Worm (Caenorhabditis elegans) whole organism, L1 larva: ENCODE results near the gene Y97E10AR.8.

Source experiments
- C04F5.9 ChIP-seq: sonication (generic microtip); optimal IDR thresholded peaks from 2 replicates; lab custom pipeline; 2016; ENCODE audit warnings: missing genetic modification characterization, missing compliant biosample characterization
- C16A3.4 ChIP-seq: fragments of 150-350 bp; optimal IDR thresholded peaks from 2 replicates; lab custom pipeline; 2014; ENCODE audit warnings: missing biosample characterization, missing genetic modification characterization
- C34B4.2 ChIP-seq: sonication (generic microtip); optimal IDR thresholded peaks from 2 replicates; lab custom pipeline; 2017; ENCODE audit warnings: mild to moderate bottlenecking, missing genetic modification characterization, missing compliant biosample characterization
- Y116A8C.19 ChIP-seq: sonication (generic microtip); optimal IDR thresholded peaks from 2 replicates; lab custom pipeline; 2016; ENCODE audit warnings: missing compliant biosample characterization, missing genetic modification characterization, borderline replicate concordance
- aha-1 ChIP-seq: fragments of 150-350 bp; optimal IDR thresholded peaks from 2 replicates; lab custom pipeline; 2014; ENCODE audit warnings: missing biosample characterization, missing genetic modification characterization
- ama-1 ChIP-seq: fragments of 150-350 bp; optimal IDR thresholded peaks from 2 replicates; lab custom pipeline; 2014
- ceh-63 ChIP-seq: fragments of 200-800 bp; sonication (Bioruptor generic); optimal IDR thresholded peaks from 2 replicates; lab custom pipeline; 2018; ENCODE audit warnings: mild to moderate bottlenecking, missing genetic modification characterization, missing compliant biosample characterization
- ceh-82 ChIP-seq, 3 experiments: fragments of 150-350 bp in 1 of 3; sonication (generic microtip) in 2 of 3; optimal IDR thresholded peaks; 2 replicates each; lab custom pipeline; 2014 to 2017; ENCODE audit warnings: missing biosample characterization in 3 of 3, missing genetic modification characterization in 3 of 3
- ceh-88 ChIP-seq: fragments of 200-800 bp; sonication (Bioruptor generic); IDR thresholded peaks from 2 replicates; pipeline ENCODE4 v1.3.6; 2022; ENCODE audit warnings: missing genetic modification characterization, missing compliant biosample characterization
- ceh-90 ChIP-seq: sonication (generic microtip); optimal IDR thresholded peaks from 2 replicates; lab custom pipeline; 2016; ENCODE audit warnings: missing genetic modification characterization, missing compliant biosample characterization
- ces-1 ChIP-seq: fragments of 150-350 bp; optimal IDR thresholded peaks from 2 replicates; lab custom pipeline; 2014; ENCODE audit warnings: missing biosample characterization, missing genetic modification reagents, missing genetic modification characterization
- dpl-1 ChIP-seq, 3 experiments: fragments of 150-350 bp in 2 of 3; sonication (generic microtip) in 1 of 3; optimal IDR thresholded peaks; 2 replicates each; lab custom pipeline; 2014 to 2017; ENCODE audit warnings: missing biosample characterization in 3 of 3, missing genetic modification characterization in 3 of 3, missing genetic modification reagents in 3 of 3
- efl-1 ChIP-seq, 4 experiments: fragments of 150-350 bp; optimal IDR thresholded peaks in 3 of 4; peaks in 1 of 4; 1 replicate in 1 of 4; 2 replicates in 3 of 4; lab custom pipeline; 2014; ENCODE audit warnings: missing biosample characterization in 2 of 4, missing genetic modification characterization in 2 of 4, missing genetic modification reagents in 2 of 4
- egl-13 ChIP-seq: sonication (generic microtip); optimal IDR thresholded peaks from 2 replicates; lab custom pipeline; 2016; ENCODE audit warnings: missing genotype, missing genetic modification reagents, missing genetic modification characterization, missing compliant biosample characterization
- egl-27 ChIP-seq, 2 experiments: fragments of 150-350 bp in 1 of 2; sonication (generic microtip); optimal IDR thresholded peaks; 3 replicates each; lab custom pipeline; 2017 to 2018; ENCODE audit warnings: missing biosample characterization in 2 of 2, missing genetic modification characterization in 2 of 2, missing genetic modification reagents in 2 of 2
- elt-3 ChIP-seq, 6 experiments: fragments of 150-350 bp in 1 of 6; sonication (generic microtip); optimal IDR thresholded peaks; 2 replicates each; lab custom pipeline; 2017 to 2018; ENCODE audit warnings: missing biosample characterization in 6 of 6, missing genetic modification characterization in 6 of 6, inconsistent platforms in 1 of 6
- fkh-8 ChIP-seq: sonication (generic microtip); optimal IDR thresholded peaks from 2 replicates; lab custom pipeline; 2016; ENCODE audit warnings: mild to moderate bottlenecking, missing genetic modification characterization, missing compliant biosample characterization
- hlh-4 ChIP-seq: sonication (generic microtip); optimal IDR thresholded peaks from 2 replicates; lab custom pipeline; 2016; ENCODE audit warnings: mild to moderate bottlenecking, missing genetic modification characterization, missing compliant biosample characterization
- lin-13 ChIP-seq: fragments of 150-350 bp; optimal IDR thresholded peaks from 2 replicates; lab custom pipeline; 2014; ENCODE audit warnings: missing biosample characterization, missing genetic modification reagents, missing genetic modification characterization
- lin-14 ChIP-seq: fragments of 200-800 bp; sonication (Bioruptor generic); optimal IDR thresholded peaks from 2 replicates; lab custom pipeline; 2018; ENCODE audit warnings: mild to moderate bottlenecking, missing genetic modification characterization, moderate library complexity, missing compliant biosample characterization
- lin-15B ChIP-seq: fragments of 150-350 bp; sonication (generic microtip); optimal IDR thresholded peaks from 3 replicates; lab custom pipeline; 2014; ENCODE audit warnings: missing biosample characterization, missing genetic modification characterization
- lin-35 ChIP-seq, 2 experiments: fragments of 150-350 bp; optimal IDR thresholded peaks; 2 replicates each; lab custom pipeline; 2014; ENCODE audit warnings: missing biosample characterization in 2 of 2, missing genetic modification characterization in 2 of 2, missing genetic modification reagents in 2 of 2
- lir-3 ChIP-seq: sonication (generic microtip); optimal IDR thresholded peaks from 2 replicates; lab custom pipeline; 2016; ENCODE audit warnings: mild to moderate bottlenecking, missing genetic modification characterization, moderate library complexity, missing compliant biosample characterization; ENCODE audit not compliant: poor library complexity
- lsy-2 ChIP-seq, 2 experiments: fragments of 150-350 bp; optimal IDR thresholded peaks; 2 replicates each; lab custom pipeline; 2014; ENCODE audit warnings: missing biosample characterization in 2 of 2, missing genetic modification characterization in 2 of 2
- mab-9 ChIP-seq: fragments of 200-800 bp; sonication (Bioruptor generic); IDR thresholded peaks from 2 replicates; pipeline ENCODE4 v1.3.6; 2022; ENCODE audit warnings: missing genetic modification reagents, missing genetic modification characterization, missing compliant biosample characterization
- mdl-1 ChIP-seq, 2 experiments: fragments of 150-350 bp; optimal IDR thresholded peaks; 2 replicates each; lab custom pipeline; 2014 to 2017; ENCODE audit warnings: missing biosample characterization in 2 of 2, missing genetic modification characterization in 2 of 2, inconsistent platforms in 1 of 2
- mep-1 ChIP-seq: fragments of 150-350 bp; optimal IDR thresholded peaks from 2 replicates; lab custom pipeline; 2014; ENCODE audit warnings: missing biosample characterization, missing genetic modification characterization
- nhr-19 ChIP-seq: fragments of 200-800 bp; sonication (Bioruptor generic); conservative IDR thresholded peaks from 2 replicates; pipeline ENCODE4 v1.3.6; 2022; ENCODE audit warnings: missing genetic modification characterization, missing compliant biosample characterization
- nhr-20 ChIP-seq: sonication (generic microtip); optimal IDR thresholded peaks from 2 replicates; lab custom pipeline; 2016; ENCODE audit warnings: mild to moderate bottlenecking, missing genetic modification characterization, missing compliant biosample characterization
- nhr-28 ChIP-seq: fragments of 150-350 bp; optimal IDR thresholded peaks from 2 replicates; lab custom pipeline; 2014; ENCODE audit warnings: missing biosample characterization, missing genetic modification characterization
- nhr-71 ChIP-seq: sonication (generic microtip); optimal IDR thresholded peaks from 2 replicates; lab custom pipeline; 2016; ENCODE audit warnings: mild to moderate bottlenecking, missing genetic modification characterization, moderate library complexity, missing compliant biosample characterization
- nhr-76 ChIP-seq: sonication (generic microtip); optimal IDR thresholded peaks from 2 replicates; lab custom pipeline; 2017; ENCODE audit warnings: missing biosample characterization, missing genetic modification characterization
- nhr-77 ChIP-seq: fragments of 150-350 bp; optimal IDR thresholded peaks from 2 replicates; lab custom pipeline; 2014; ENCODE audit warnings: missing biosample characterization, missing genetic modification characterization
- nhr-85 ChIP-seq: sonication (generic microtip); peaks from one replicate; lab custom pipeline; 2016; ENCODE audit warnings: missing genetic modification characterization, inconsistent platforms, missing compliant biosample characterization
- nhr-90 ChIP-seq: sonication (generic microtip); optimal IDR thresholded peaks from 2 replicates; lab custom pipeline; 2016; ENCODE audit warnings: mild to moderate bottlenecking, missing genetic modification characterization, missing compliant biosample characterization; ENCODE audit not compliant: poor library complexity
- pag-3 ChIP-seq: sonication (generic microtip); optimal IDR thresholded peaks from 2 replicates; lab custom pipeline; 2017; ENCODE audit warnings: missing genetic modification characterization, mild to moderate bottlenecking, missing compliant biosample characterization, antibody characterized with exemption, borderline replicate concordance; ENCODE audit not compliant: insufficient read depth
- pqm-1 ChIP-seq: sonication (generic microtip); optimal IDR thresholded peaks from 3 replicates; lab custom pipeline; 2017; ENCODE audit warnings: missing biosample characterization, missing genetic modification characterization
- snpc-4 ChIP-seq: fragments of 150-350 bp; optimal IDR thresholded peaks from 2 replicates; lab custom pipeline; 2014; ENCODE audit warnings: missing biosample characterization, missing genetic modification characterization
- snu-23 ChIP-seq: sonication (generic microtip); optimal IDR thresholded peaks from 2 replicates; lab custom pipeline; 2016; ENCODE audit warnings: missing genetic modification characterization, missing compliant biosample characterization
- sox-4 ChIP-seq: sonication (generic microtip); optimal IDR thresholded peaks from 2 replicates; lab custom pipeline; 2016; ENCODE audit warnings: missing genetic modification characterization, missing compliant biosample characterization
- sptf-1 ChIP-seq: fragments of 150-350 bp; optimal IDR thresholded peaks from 2 replicates; lab custom pipeline; 2014; ENCODE audit warnings: missing biosample characterization, missing genetic modification characterization
- tlp-1 ChIP-seq: fragments of 150-350 bp; optimal IDR thresholded peaks from 2 replicates; lab custom pipeline; 2014; ENCODE audit warnings: missing biosample characterization, missing genetic modification characterization
- vab-15 ChIP-seq: sonication (generic microtip); optimal IDR thresholded peaks from 2 replicates; lab custom pipeline; 2017; ENCODE audit warnings: missing genotype, mild to moderate bottlenecking, missing genetic modification characterization, missing compliant biosample characterization
- xbp-1 ChIP-seq: sonication (generic microtip); optimal IDR thresholded peaks from 2 replicates; lab custom pipeline; 2016; ENCODE audit warnings: missing genetic modification characterization, missing compliant biosample characterization
- ztf-11 ChIP-seq, 2 experiments: sonication (generic microtip); optimal IDR thresholded peaks; 2 replicates each; lab custom pipeline; 2016 to 2017; ENCODE audit warnings: missing genetic modification characterization in 2 of 2, missing biosample characterization in 1 of 2, missing compliant biosample characterization in 1 of 2

The Y97E10AR.8 gene

ce11 chrV:8010103-8010502, 5.0 kb downstream of the Y97E10AR.8 start, which contains the start of gene Y97E10AR.4:
TSS of gene Y97E10AR.4 (minus strand) at chrV:8010233.
- TF ChIP-seq C04F5.9 (tag; lab: Kevin White, UChicago) (no peak), nhr-85 (tag; lab: Kevin White, UChicago) (peak; percentile 42)

- TF ChIP-seq ama-1 (peak; percentile 22), ceh-90 (tag; lab: Kevin White, UChicago) (no peak)
- TF ChIP-seq, all 84 proteins: peak for 1
Observed at ce11 chrV:8010846-8011245, 5.7 kb downstream of the Y97E10AR.8 start, which contains the start of gene lmtr-2. TSS of gene lmtr-2 (minus strand) at chrV:8011106.

ce11 chrV:8012032-8012431, 6.9 kb downstream of the Y97E10AR.8 start, which contains the start of gene rpb-9:
TSS of gene rpb-9 (minus strand) at chrV:8012345.
- TF ChIP-seq lin-15B (tag; lab: Kevin White, UChicago) (no peak), efl-1 (optimal IDR thresholded peaks at IDR 0.05; lab: Kevin White, UChicago) (no peak), efl-1 (GFP tag; optimal IDR thresholded peaks at IDR 0.05 in 1 of 2; lab: Kevin White, UChicago) (peak in 1 of 2 experiments; percentile 36)

- TF ChIP-seq nhr-90 (tag; lab: Kevin White, UChicago) = no peak
- TF ChIP-seq pqm-1 (tag; lab: Kevin White, UChicago) = no peak
- no peak for TF ChIP-seq ceh-63
- peak in 1 of 2 experiments; percentile 63 for TF ChIP-seq mdl-1 (tag; optimal IDR thresholded peaks at IDR 0.05; lab: Kevin White, UChicago)
- TF ChIP-seq vab-15 (tag; lab: Kevin White, UChicago) = no peak
- no peak for TF ChIP-seq C34B4.2 (tag; lab: Kevin White, UChicago)
- TF ChIP-seq lin-14 (GFP tag; lab: Kevin White, UChicago) = peak; percentile 54
- TF ChIP-seq elt-3 (tag; optimal IDR thresholded peaks at IDR 0.05; lab: Kevin White, UChicago) = no peak
- TF ChIP-seq xbp-1 = no peak
- no peak for TF ChIP-seq nhr-77 (tag; lab: Kevin White, UChicago)
- no peak for TF ChIP-seq lir-3
- peak; percentile 20 for TF ChIP-seq lin-15B (tag; lab: Kevin White, UChicago)
- peak; percentile 44 for TF ChIP-seq mep-1
- TF ChIP-seq ceh-88 (GFP tag; lab: Robert Waterston, UW) = no peak
- no peak for TF ChIP-seq nhr-28 (tag; lab: Kevin White, UChicago)
- no peak for TF ChIP-seq nhr-19 (GFP tag; lab: Robert Waterston, UW)
- TF ChIP-seq sptf-1 (tag; lab: Kevin White, UChicago) = no peak
- TF ChIP-seq egl-13 (tag; lab: Kevin White, UChicago) = no peak
- no peak for TF ChIP-seq tlp-1 (tag; lab: Kevin White, UChicago)
- no peak for TF ChIP-seq ztf-11 (tag; optimal IDR thresholded peaks at IDR 0.05; lab: Kevin White, UChicago)
- TF ChIP-seq mab-9 = no peak
- TF ChIP-seq nhr-20 (tag; lab: Kevin White, UChicago) = no peak
- TF ChIP-seq aha-1 (tag; lab: Kevin White, UChicago) = no peak
- no peak for TF ChIP-seq fkh-8 (tag; lab: Kevin White, UChicago)
- peak; percentile 16 for TF ChIP-seq snpc-4
- TF ChIP-seq ceh-82 (tag; optimal IDR thresholded peaks at IDR 0.05; lab: Kevin White, UChicago) = peak in 1 of 3 experiments; percentile 26
- peak; percentile 4 to 54 (median 29) for TF ChIP-seq dpl-1 (GFP tag; optimal IDR thresholded peaks at IDR 0.05; lab: Kevin White, UChicago)
- no peak for TF ChIP-seq egl-27 (tag; optimal IDR thresholded peaks at IDR 0.05; lab: Kevin White, UChicago)
- no peak for TF ChIP-seq ces-1 (GFP tag; lab: Kevin White, UChicago)
- no peak for TF ChIP-seq nhr-76
- TF ChIP-seq C16A3.4 (tag; lab: Kevin White, UChicago) = peak; percentile 46
- TF ChIP-seq pag-3 (tag; lab: Kevin White, UChicago) = no peak
- no peak for TF ChIP-seq sox-4
- TF ChIP-seq hlh-4 (tag; lab: Kevin White, UChicago) = no peak
- TF ChIP-seq lin-35 (GFP tag; optimal IDR thresholded peaks at IDR 0.05; lab: Kevin White, UChicago) = peak; percentile 38 to 78
- no peak for TF ChIP-seq lin-13 (GFP tag; lab: Kevin White, UChicago)
- peak; percentile 23 for TF ChIP-seq nhr-71 (tag; lab: Kevin White, UChicago)
- TF ChIP-seq snu-23 (GFP tag; lab: Kevin White, UChicago) = peak; percentile 36
- TF ChIP-seq Y116A8C.19 (tag; lab: Kevin White, UChicago) = no peak
- peak in 1 of 2 experiments; percentile 50 for TF ChIP-seq lsy-2 (tag; optimal IDR thresholded peaks at IDR 0.05; lab: Kevin White, UChicago)
Observed at ce11 chrV:8013901-8014388, 8.8 kb downstream of the Y97E10AR.8 start, which contains the start of gene Y97E10AR.6. TSS of gene Y97E10AR.6 (minus strand) at chrV:8013951.
